Fruit fly (Drosophila melanogaster) whole organism, adult: Measurements from ENCODE around the gene CG6664.

Experiments used
- CG11617 ChIP-seq: fragments of 200-800 bp; sonication (Bioruptor generic); optimal IDR thresholded peaks from 2 replicates; lab custom pipeline; 2017; ENCODE audit warnings: mild to moderate bottlenecking, missing biosample characterization, missing genetic modification reagents, missing genetic modification characterization
- CG12768 ChIP-seq: fragments of 200-800 bp; sonication (Bioruptor generic); optimal IDR thresholded peaks from 2 replicates; lab custom pipeline; 2017; ENCODE audit warnings: missing biosample characterization, missing genetic modification characterization, mild to moderate bottlenecking, moderate library complexity, missing genetic modification reagents
- CG14711 ChIP-seq: fragments of 200-800 bp; sonication (Bioruptor generic); optimal IDR thresholded peaks from 2 replicates; lab custom pipeline; 2018; ENCODE audit warnings: missing biosample characterization, mild to moderate bottlenecking, missing genetic modification characterization, moderate library complexity
- CG1620 ChIP-seq: fragments of 200-800 bp; sonication (Bioruptor generic); optimal IDR thresholded peaks from 2 replicates; lab custom pipeline; 2016; ENCODE audit warnings: missing biosample characterization, missing genetic modification characterization
- CG33017 ChIP-seq: fragments of 200-800 bp; sonication (Bioruptor generic); optimal IDR thresholded peaks from 2 replicates; lab custom pipeline; 2018; ENCODE audit warnings: missing biosample characterization, mild to moderate bottlenecking, missing genetic modification characterization, moderate library complexity
- CG5204 ChIP-seq: fragments of 200-800 bp; sonication (Bioruptor generic); optimal IDR thresholded peaks from 2 replicates; lab custom pipeline; 2016; ENCODE audit warnings: missing biosample characterization, missing genetic modification characterization
- CG7045 ChIP-seq: fragments of 200-800 bp; sonication (Bioruptor generic); optimal IDR thresholded peaks from 2 replicates; lab custom pipeline; 2017; ENCODE audit warnings: missing biosample characterization, mild to moderate bottlenecking, missing genetic modification characterization
- CG7101 ChIP-seq: fragments of 200-800 bp; sonication (Bioruptor generic); optimal IDR thresholded peaks from 2 replicates; lab custom pipeline; 2018; ENCODE audit warnings: missing biosample characterization, mild to moderate bottlenecking, missing genetic modification characterization, moderate library complexity
- Clk ChIP-seq: fragments of 200-800 bp; sonication (Bioruptor generic); optimal IDR thresholded peaks from 2 replicates; lab custom pipeline; 2017; ENCODE audit warnings: missing biosample characterization, missing genetic modification characterization
- Crg-1 ChIP-seq: fragments of 200-800 bp; sonication (Bioruptor generic); optimal IDR thresholded peaks from 2 replicates; lab custom pipeline; 2016; ENCODE audit warnings: missing biosample characterization, missing genetic modification characterization
- Hr96 ChIP-seq: fragments of 200-800 bp; sonication (Bioruptor generic); optimal IDR thresholded peaks from 2 replicates; lab custom pipeline; 2016; ENCODE audit warnings: missing biosample characterization, missing genetic modification characterization
- Mnt ChIP-seq: fragments of 200-800 bp; sonication (Bioruptor generic); optimal IDR thresholded peaks from 2 replicates; lab custom pipeline; 2016; ENCODE audit warnings: missing biosample characterization, mild to moderate bottlenecking, missing genetic modification characterization
- bab1 ChIP-seq: fragments of 200-800 bp; sonication (Bioruptor generic); optimal IDR thresholded peaks from 3 replicates; lab custom pipeline; 2019; ENCODE audit warnings: missing biosample characterization, mild to moderate bottlenecking, missing genetic modification characterization, moderate library complexity
- cic ChIP-seq: fragments of 200-800 bp; sonication (Bioruptor generic); optimal IDR thresholded peaks from 2 replicates; lab custom pipeline; 2017; ENCODE audit warnings: missing biosample characterization, mild to moderate bottlenecking, missing genetic modification characterization, moderate library complexity
- cnc ChIP-seq, 2 experiments: fragments of >200 bp; optimal IDR thresholded peaks; 2 replicates each; lab custom pipeline; 2017
- kay ChIP-seq: fragments of 200-800 bp; sonication (Bioruptor generic); peaks from one replicate; lab custom pipeline; 2016; ENCODE audit warnings: missing biosample characterization, missing genetic modification characterization, borderline replicate concordance
- ovo ChIP-seq: fragments of 200-800 bp; sonication (Bioruptor generic); optimal IDR thresholded peaks from 2 replicates; lab custom pipeline; 2016; ENCODE audit warnings: missing biosample characterization, missing genetic modification characterization
- pad ChIP-seq: fragments of 200-800 bp; sonication (Bioruptor generic); optimal IDR thresholded peaks from 3 replicates; lab custom pipeline; 2017; ENCODE audit warnings: missing biosample characterization, missing genetic modification characterization, mild to moderate bottlenecking, moderate library complexity, missing genetic modification reagents
- tj ChIP-seq: fragments of 200-800 bp; sonication (Bioruptor generic); optimal IDR thresholded peaks from 3 replicates; lab custom pipeline; 2017; ENCODE audit warnings: missing biosample characterization, mild to moderate bottlenecking, missing genetic modification characterization, moderate library complexity
- toe ChIP-seq: fragments of 200-800 bp; sonication (Bioruptor generic); optimal IDR thresholded peaks from 2 replicates; lab custom pipeline; 2016; ENCODE audit warnings: missing biosample characterization, missing genetic modification characterization

CG6664 gene

DNA sequence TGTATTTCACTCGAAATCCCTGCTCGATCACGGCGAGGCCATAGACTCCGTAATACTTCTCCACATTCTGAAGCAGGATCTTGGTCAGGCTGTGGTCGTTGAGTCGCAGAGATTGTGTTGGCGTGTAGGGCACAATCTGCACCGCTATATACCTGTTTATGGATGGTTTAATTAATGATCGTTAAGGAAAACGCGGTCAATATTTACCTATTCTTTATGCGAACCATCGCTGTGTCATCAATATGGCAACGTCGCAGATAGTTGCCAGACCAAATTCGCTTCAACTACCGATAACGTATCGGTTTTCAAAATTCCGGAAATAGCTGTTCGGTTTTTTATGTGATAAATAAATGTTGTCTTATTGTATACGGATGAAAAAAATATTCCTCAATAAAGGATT lies 28.8 kb upstream of the CG6664 start, which contains the start of gene Pop5:
Gene Pop5 (minus strand): TSS at position 240 of the 400 bp plus-strand sequence.
- peak; percentile 8 for TF ChIP-seq Mnt (GFP tag; lab: Kevin White, UChicago)
- no peak for TF ChIP-seq toe (GFP tag; lab: Kevin White, UChicago)
- TF ChIP-seq Crg-1 (GFP tag; lab: Kevin White, UChicago), result peak; percentile 68
- peak; percentile 1 for TF ChIP-seq CG14711 (tag; lab: Kevin White, UChicago)
- no peak for TF ChIP-seq ovo (GFP tag; lab: Kevin White, UChicago)
- TF ChIP-seq tj, result no peak
- TF ChIP-seq CG33017, result no peak
- no peak for TF ChIP-seq Clk (GFP tag; lab: Kevin White, UChicago)
- TF ChIP-seq CG5204 (GFP tag; lab: Kevin White, UChicago), result no peak
- TF ChIP-seq CG1620 (GFP tag; lab: Kevin White, UChicago), result peak; percentile 8
- no peak for TF ChIP-seq CG12768 (GFP tag; lab: Kevin White, UChicago)
- TF ChIP-seq pad (GFP tag; lab: Kevin White, UChicago), result no peak
- peak; percentile 29 for TF ChIP-seq CG11617 (GFP tag; lab: Kevin White, UChicago)
- TF ChIP-seq CG7045, result no peak
- TF ChIP-seq cic, result no peak
- peak; percentile 39 for TF ChIP-seq CG7101 (tag; lab: Kevin White, UChicago)
- TF ChIP-seq bab1 (GFP tag; lab: Kevin White, UChicago), result peak; percentile 64

DNA sequence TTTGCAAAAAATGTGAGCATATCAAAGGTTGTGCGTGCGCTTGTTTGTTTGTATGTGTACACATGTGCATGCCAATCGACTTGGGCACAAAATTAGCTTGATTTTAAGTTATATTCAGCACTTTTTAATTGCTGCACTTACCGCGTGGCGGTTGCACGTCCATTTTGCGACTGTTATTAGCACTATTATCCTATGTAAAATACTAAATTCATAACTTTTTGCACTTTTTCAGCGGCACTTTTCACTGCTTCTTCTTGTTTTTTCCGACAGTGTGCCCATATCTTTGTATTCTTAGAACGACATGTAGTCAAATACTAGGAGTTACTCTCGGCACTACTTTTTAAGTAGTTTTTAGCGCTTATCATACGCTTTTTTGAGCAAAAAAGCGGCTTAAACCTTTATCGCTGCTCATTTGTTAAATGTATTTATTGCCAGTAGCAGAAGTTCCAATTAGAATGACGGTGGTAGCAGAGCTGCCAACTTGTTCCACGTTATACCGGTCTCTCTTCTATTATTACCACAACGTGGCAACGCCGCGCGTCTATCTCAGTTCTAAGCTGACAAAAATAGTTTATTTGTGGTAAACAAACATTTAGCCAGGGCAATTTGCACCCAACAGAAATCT lies 26.4 kb upstream of the CG6664 start, which contains the start of the genes scaf6 and Papst2:
Gene scaf6 (minus strand): TSS at position 278 of the 625 bp plus-strand sequence.
Gene Papst2 (plus strand): TSS at position 501 of the 625 bp plus-strand sequence.
- TF ChIP-seq CG14711 (tag; lab: Kevin White, UChicago) (peak; percentile 41), CG7101 (tag; lab: Kevin White, UChicago) (peak; percentile 4), cnc (optimal IDR thresholded peaks at IDR 0.05; lab: Kevin White, UChicago) (no peak), Mnt (GFP tag; lab: Kevin White, UChicago) (peak; percentile 84), CG1620 (GFP tag; lab: Kevin White, UChicago) (peak; percentile 28), tj (no peak), CG12768 (GFP tag; lab: Kevin White, UChicago) (no peak), CG5204 (GFP tag; lab: Kevin White, UChicago) (no peak), kay (GFP tag; lab: Kevin White, UChicago) (no peak), CG33017 (no peak), pad (GFP tag; lab: Kevin White, UChicago) (no peak), ovo (GFP tag; lab: Kevin White, UChicago) (no peak), Hr96 (no peak), CG11617 (GFP tag; lab: Kevin White, UChicago) (peak; percentile 42), toe (GFP tag; lab: Kevin White, UChicago) (no peak), CG7045 (no peak), cic (no peak), bab1 (GFP tag; lab: Kevin White, UChicago) (no peak), Crg-1 (GFP tag; lab: Kevin White, UChicago) (no peak), Clk (GFP tag; lab: Kevin White, UChicago) (no peak)

DNA sequence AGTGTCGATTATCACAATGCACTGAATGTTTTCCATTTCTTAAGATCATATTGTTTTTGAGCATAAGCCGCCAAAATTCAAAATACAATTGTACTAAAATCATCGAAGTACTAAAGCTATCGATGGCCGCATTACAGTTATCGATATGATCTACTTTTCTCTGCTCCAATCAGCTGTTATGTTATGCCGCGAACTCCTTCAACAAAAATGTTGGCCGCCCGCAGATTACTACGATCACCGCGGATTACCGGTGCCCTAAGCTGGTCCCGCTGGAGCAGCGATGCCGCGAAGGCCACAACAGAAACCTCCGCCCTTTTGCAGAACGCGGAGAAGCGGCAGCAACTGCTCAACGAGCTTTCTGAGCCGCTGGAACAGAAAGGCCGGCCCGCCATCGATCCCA lies 19.5 kb upstream of the CG6664 start, which contains the start of gene beg:
Gene beg (plus strand): TSS at position 177 of the 400 bp plus-strand sequence.
- TF ChIP-seq cic, result no peak

DNA sequence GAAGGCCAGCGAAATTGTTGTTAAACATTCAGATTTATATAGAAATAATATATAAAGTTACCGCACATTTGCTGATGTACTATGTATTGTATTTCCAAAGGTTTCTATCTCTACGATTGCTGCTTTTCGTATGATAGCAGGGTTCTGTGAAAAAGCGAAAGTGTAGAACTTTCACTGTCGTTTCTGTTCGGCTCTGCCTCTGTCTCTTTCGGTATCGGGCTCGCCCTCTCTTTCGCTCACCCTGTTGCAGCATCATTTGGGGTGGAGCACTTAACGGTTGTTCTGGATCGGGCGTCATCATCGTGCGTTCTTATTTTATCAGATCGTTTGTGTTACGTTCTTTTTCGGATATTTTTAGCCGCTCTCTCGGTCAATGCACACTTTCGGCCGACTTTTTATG lies 17.3 kb upstream of the CG6664 start:
- TF ChIP-seq bab1 (GFP tag; lab: Kevin White, UChicago) (no peak), CG33017 (no peak)

DNA sequence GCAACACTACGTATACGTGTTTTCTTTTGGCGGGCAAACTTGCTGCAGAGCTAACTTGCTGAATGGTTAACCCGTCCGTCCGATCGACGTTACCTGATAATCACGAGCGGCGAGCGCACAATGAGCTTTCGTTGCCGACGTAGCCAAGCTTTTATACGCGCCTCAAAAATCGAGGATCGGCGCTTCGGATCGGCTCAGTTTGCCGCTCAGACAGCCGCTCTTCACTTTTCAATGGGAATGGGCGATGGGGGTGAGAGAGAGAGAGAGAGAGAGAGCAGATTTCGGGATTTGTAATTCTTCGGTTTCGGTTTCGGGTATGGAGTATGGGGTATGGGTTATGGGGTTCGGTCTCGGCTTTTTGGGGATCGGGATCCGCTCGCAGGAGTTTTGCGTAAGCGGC lies 16.0 kb upstream of the CG6664 start, which contains the start of gene Ilp8:
Gene Ilp8 (minus strand): TSS at position 110 of the 400 bp plus-strand sequence.
- TF ChIP-seq tj (no peak), CG11617 (GFP tag; lab: Kevin White, UChicago) (no peak), CG12768 (GFP tag; lab: Kevin White, UChicago) (no peak), bab1 (GFP tag; lab: Kevin White, UChicago) (no peak), Crg-1 (GFP tag; lab: Kevin White, UChicago) (no peak), cnc (optimal IDR thresholded peaks at IDR 0.05; lab: Kevin White, UChicago) (no peak), cic (no peak), CG1620 (GFP tag; lab: Kevin White, UChicago) (no peak), pad (GFP tag; lab: Kevin White, UChicago) (no peak), Clk (GFP tag; lab: Kevin White, UChicago) (no peak), CG33017 (no peak), CG7045 (no peak), ovo (GFP tag; lab: Kevin White, UChicago) (no peak), CG5204 (GFP tag; lab: Kevin White, UChicago) (no peak), kay (GFP tag; lab: Kevin White, UChicago) (no peak), CG14711 (tag; lab: Kevin White, UChicago) (no peak), Hr96 (no peak), toe (GFP tag; lab: Kevin White, UChicago) (no peak), CG7101 (tag; lab: Kevin White, UChicago) (no peak)

DNA sequence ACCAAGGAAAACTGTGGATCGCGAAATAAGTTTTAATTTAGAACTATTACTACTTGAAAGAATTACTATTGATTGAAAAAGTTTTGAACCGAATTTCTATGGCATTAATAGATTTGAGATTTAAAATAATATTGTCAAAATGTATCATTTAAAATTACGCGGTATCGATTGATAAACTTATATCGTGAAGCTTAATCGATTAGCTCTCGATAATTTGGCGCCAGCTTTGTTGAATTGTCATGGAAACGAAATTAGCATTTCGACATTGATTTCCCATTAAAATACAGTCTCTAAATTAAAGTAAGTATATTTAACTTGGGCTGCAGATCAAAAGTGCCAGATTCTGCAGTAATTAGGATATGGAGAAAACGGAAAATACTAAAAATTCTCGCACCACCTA lies 11.3 kb upstream of the CG6664 start, which contains the start of gene CG7730:
Gene CG7730 (plus strand): TSS at position 206 of the 400 bp plus-strand sequence.
- no peak for TF ChIP-seq tj
- TF ChIP-seq CG5204 (GFP tag; lab: Kevin White, UChicago), result no peak
- no peak for TF ChIP-seq bab1 (GFP tag; lab: Kevin White, UChicago)
- TF ChIP-seq cic, result no peak
- TF ChIP-seq Hr96, result no peak
- no peak for TF ChIP-seq CG1620 (GFP tag; lab: Kevin White, UChicago)
